Worm (Caenorhabditis elegans): Measurements from ENCODE around the gene F22F1.2.
"Not testable (repeated sequence)": the region's sequence is repeated elsewhere in the genome, so short reads cannot be mapped to it uniquely, and the experiment has no call there.

F22F1.2 gene

DNA sequence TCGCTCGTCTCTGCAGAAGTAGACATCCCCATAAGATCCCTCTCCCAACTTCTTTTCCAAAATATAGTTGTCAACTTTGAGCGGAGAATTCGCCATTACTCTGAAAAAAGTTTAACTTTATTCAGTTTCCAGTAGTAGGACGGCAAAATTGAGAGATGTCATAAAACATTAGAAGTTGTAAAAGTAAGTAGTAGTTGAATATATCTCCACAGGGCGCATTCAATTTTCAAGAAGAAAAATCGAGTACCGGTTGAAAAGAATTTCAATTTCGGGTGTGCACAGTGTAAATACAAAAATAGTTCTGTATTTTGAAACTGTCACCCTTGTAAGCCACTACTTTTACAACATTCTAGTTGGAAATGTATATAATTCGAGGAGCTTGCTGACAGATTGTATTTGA, at the start of gene F22F1.2:
F22F1.2 (minus strand) TSS at position 101 of the 400 bp plus-strand sequence.
- no peak for TF ChIP-seq unc-62 (GFP tag; optimal IDR thresholded peaks at IDR 0.05)

DNA sequence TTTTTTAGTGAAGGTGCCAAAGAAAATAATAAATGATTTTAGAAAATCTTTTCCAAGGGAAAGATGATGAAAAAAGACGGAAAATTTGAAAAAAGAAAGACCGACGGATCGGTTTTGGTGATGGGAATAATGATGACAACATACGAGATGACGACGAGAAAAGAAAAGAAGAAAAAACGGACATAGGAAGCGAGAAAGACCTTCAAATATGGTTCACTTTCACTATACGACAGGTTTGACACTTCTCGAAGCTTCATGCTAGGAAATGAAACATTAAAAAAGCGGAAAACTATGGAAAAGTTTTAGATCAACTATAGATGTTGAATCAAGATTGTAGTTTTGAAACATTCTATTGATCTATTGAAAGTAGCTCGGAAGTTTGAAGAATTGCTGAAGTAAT, 49.7 kb upstream of the F22F1.2 start:
- no peak for TF ChIP-seq unc-62 (GFP tag; optimal IDR thresholded peaks at IDR 0.05)

DNA sequence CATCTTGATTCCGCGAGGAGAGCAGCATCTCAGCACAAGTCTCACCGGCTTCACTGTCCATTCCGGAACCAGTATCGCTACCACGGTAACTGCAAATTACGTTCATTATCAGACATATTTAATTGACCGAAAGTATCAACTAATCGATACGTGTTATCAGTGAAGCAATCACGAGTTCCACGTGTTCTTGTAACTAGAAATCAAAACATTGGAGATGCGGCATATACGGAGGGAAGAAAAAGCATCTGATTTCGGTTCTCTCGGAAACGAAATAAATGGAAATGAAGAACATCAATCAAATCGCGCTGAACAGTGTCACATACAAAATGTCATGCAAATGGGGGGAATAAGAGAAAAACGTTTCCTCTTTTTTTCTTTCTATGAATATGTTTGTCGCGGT, 42.7 kb upstream of the F22F1.2 start:
- no peak for TF ChIP-seq unc-62 (GFP tag; optimal IDR thresholded peaks at IDR 0.05)

DNA sequence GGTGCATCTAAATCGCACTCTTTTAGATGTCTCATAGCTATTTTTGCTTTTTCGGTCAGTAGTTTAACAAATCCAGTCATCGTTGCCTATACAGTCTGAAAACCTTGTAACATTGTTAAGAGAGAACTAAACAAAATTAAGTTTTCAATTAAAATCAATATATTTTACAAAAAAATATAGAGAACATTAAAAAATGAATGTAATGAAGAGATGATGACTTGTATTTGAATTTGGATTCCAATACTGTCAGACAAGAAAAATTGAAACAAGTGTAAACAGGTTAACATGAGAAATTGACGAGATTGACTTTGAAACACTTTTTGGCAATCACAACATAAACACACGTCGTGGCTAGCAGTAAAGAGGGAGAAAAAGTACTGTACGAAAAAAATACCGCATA, 34.5 kb upstream of the F22F1.2 start, which contains the start of gene C17H11.5:
C17H11.5 (minus strand) TSS at position 101 of the 400 bp plus-strand sequence.
- TF ChIP-seq unc-62 (GFP tag; optimal IDR thresholded peaks at IDR 0.05): no peak

DNA sequence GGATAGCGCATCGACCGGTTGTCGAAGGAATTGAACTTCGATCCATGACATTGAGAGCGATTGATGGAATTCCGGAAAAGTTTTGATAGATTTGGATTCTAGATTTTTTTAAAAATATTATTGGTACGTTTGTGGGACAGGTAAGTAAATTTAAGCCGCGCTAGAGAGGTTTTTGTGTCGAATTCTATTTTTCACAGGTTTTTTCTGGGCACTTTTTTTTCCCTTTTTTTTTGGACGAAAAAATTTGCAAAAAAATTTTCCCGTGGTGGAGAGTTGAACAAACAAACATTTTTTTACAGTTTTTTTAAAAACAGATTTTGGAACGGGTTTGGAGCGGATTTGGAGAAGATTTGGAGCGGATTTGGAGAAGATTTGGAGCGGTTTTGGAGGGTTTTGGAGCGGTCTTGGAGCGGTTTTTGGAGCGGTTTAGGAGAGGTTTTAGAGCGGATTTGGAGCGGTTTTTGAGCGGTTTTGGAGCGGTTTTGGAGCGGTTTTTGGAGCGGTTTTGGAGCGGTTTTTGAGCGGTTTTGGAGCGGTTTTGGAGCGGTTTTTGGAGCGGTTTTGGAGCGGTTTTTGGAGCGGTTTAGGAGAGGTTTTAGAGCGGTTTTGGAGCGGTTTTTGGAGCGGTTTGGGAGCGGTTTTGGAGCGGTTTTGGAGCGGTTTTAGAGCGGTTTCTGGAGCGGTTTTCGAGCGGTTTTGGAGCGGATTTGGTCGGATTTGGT, 31.2 kb upstream of the F22F1.2 start, which contains the start of gene C17H11.4:
C17H11.4 (minus strand) TSS at position 51 of the 722 bp plus-strand sequence.
- TF ChIP-seq unc-62 (GFP tag; optimal IDR thresholded peaks at IDR 0.05): not testable (repeated sequence)

DNA sequence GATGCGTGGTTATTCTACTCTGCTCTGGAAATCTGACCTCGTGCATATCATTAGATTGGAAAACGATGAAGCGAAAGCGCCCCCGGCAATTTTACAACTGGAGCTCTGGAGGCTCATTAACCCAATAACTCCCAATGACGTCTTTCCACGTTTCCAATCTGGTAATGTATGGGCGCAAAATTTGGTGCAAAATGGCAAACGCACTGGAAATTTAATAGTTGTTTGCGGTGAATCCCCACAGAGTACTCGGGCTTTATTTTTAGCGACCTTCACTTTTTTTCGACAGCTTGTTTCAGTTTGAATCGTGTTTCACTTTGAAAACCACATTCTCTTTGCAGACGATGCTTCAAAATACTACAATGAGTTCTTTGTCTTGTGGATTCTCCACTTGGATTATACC, 23.1 kb upstream of the F22F1.2 start, which contains the start of gene C17H11.1:
C17H11.1 (plus strand) TSS at position 301 of the 400 bp plus-strand sequence.
- no peak for TF ChIP-seq unc-62 (GFP tag; optimal IDR thresholded peaks at IDR 0.05)

DNA sequence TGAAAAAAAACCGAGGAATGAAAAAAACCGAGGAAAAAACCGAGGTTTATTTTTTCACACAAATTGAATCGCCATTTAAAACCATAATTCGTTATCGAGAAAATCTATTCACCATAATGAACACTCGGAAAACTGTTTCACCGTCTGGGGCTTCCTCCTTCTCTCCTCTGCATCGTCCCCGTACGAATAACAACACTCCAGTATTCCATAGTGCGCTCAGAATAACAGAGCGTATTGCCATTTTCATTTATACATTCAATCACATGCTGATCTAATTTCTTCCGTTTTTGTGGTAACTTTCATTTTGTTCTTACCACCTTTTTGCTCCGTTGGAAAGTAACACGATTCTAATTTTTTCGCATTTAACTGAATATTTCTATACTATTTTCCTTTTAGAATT, 19.0 kb upstream of the F22F1.2 start, which contains the start of gene C17H11.2:
C17H11.2 (plus strand) TSS at position 397 of the 400 bp plus-strand sequence.
- no peak for TF ChIP-seq unc-62 (GFP tag; optimal IDR thresholded peaks at IDR 0.05)

DNA sequence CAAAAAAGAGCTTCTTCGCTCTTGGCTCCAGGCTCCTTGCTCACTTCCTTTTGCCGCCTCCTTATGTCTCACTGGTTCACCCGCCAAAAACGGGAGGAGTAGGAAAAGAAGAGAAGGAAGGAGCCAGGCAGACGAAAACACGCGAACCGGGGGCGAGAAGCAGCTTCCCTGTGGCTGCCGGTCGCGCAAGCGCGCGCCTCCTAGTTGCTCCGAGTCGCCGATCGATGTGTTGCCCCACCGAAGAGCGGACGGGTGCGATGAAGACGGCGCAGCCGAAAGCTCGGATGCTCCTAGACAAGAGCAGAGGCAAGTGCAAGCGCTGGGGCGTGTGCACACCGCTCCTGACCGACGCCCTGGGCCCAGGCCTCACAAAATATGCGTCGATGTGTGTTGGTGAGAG, 13.0 kb upstream of the F22F1.2 start:
- no peak for TF ChIP-seq unc-62 (GFP tag; optimal IDR thresholded peaks at IDR 0.05)

DNA sequence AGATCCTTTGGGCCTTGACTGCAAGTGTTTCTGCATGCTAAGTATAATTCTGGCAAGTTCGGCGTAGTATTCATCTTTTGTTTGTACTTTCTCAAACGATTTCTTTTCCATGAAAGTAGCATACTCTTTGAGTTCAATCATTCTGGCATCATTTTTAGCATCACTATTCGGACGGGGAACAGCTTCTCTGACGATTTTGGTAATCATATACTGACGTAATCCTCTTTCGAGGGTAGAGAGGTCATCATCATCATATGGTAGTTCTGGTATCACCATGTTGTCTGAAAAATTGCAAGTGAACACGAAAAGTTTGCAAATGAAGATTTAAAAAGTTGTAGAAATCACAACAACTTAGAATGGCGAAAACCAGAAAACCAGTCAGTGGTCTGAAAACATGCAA, 12.3 kb upstream of the F22F1.2 start, which contains the start of gene F22F1.3:
F22F1.3 (minus strand) TSS at position 281 of the 400 bp plus-strand sequence.
- no peak for TF ChIP-seq unc-62 (GFP tag; optimal IDR thresholded peaks at IDR 0.05)

DNA sequence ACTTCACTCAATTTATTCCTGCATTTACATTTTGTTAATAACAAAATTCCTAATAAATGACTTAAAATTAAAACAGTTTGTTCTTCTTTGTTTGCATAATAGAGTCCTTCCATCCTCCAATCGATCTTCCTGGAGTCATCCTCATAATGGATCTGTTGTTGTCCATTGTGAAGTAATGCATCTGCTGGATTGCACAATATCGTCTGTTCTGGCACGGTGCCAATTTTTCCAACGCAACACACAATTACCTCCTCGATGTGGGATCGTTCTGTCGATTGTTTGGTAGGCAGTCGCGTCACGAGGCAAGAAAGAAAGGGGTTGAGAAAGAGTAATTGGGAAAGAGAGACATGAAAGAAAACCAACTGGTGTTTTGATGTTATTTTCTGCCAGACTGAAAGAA, 9.5 kb upstream of the F22F1.2 start:
- TF ChIP-seq unc-62 (GFP tag; optimal IDR thresholded peaks at IDR 0.05): no peak

DNA sequence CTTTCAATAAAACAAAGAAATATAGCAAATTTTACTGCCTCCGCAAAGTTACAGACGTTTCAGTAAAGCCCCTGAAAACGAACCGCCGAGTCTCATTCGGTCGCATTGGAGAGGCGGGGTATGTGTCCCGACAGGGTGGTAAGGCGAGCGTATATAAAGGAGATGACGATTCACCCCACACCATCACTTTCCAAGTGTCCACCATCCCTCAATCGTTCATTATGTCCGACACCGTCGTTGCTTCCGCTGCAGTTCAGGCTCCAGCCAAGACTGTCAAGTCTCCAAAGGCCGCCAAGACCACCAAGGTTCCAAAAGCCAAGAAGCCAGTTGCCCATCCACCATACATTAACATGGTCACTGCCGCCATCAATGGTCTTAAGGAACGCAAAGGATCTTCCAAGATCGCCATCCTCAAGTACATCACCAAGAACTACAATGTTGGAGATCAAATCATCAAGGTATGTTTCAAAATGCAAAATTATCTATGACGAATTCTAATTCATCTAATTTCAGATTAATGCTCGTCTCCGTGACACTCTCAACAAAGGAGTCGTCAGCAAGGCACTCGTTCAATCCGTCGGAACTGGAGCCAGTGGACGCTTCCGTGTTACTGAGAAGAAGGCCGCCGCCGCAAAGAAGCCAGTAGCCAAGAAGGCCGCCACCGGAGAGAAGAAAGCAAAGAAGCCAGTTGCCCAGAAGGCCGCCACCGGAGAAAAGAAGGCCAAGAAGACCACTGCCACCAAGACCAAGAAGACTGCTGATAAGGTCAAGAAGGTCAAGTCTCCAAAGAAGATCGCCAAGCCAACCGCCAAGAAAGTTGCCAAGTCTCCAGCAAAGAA, 8.7 kb upstream of the F22F1.2 start, which contains the start of gene hil-3:
hil-3 (plus strand) TSS at position 195 of the 839 bp plus-strand sequence.
- TF ChIP-seq unc-62 (GFP tag; optimal IDR thresholded peaks at IDR 0.05): no peak

DNA sequence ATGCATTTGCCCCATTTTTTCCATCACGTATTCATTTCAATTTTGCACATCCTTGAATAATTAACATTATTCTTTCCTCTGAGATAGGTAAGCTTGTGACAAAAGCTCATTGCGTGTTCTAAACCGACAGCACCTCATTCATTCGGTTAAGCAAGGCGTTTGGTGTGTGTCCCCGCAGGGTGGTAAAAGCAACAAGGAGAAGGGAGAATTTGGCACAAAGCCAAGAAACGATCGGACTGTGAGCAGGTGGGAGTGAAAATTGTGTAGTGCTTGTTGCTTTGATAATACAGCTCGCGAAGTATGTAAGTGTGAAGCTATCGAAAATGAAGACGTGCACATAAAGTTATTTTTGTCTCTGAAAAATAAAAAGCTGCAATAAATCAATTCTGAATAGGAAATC, 6.6 kb upstream of the F22F1.2 start:
- TF ChIP-seq unc-62 (GFP tag; optimal IDR thresholded peaks at IDR 0.05): no peak

DNA sequence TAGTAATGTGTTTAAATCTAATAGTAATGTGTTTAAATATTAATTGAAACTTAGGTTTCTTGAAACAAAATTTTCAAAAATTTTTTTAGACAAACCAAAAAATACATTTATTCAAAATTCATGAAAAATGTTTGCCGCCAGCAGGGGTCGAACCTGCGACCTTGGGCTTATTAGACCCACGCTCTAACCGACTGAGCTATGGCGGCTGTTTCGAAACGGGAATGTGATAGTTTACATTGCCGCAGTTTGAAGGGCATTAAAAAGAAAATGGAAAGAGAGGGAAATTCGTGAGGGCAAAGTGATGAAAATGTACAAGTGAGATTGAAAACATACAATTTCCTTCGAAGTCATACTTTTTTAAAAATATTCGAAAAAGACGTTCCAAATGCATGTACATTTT, 6.0 kb upstream of the F22F1.2 start:
- no peak for TF ChIP-seq unc-62 (GFP tag; optimal IDR thresholded peaks at IDR 0.05)

DNA sequence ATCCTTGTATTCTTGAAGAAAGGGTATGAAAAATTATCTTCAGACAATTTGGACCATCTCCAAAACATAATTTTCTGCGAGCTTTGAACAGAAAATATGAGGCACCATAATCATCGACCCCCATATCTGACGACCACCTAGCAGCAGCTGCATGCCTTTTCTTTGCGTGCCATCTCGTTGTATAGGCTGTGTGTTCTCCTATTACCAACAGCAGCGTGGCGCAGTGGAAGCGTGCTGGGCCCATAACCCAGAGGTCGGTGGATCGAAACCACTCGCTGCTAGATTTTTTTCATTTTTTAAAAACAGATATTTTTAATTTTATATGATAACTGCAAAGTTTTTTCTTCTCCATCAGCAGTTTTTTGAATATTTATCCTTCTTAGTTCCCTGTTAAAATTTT, 5.4 kb upstream of the F22F1.2 start:
- TF ChIP-seq unc-62 (GFP tag; optimal IDR thresholded peaks at IDR 0.05): no peak

DNA sequence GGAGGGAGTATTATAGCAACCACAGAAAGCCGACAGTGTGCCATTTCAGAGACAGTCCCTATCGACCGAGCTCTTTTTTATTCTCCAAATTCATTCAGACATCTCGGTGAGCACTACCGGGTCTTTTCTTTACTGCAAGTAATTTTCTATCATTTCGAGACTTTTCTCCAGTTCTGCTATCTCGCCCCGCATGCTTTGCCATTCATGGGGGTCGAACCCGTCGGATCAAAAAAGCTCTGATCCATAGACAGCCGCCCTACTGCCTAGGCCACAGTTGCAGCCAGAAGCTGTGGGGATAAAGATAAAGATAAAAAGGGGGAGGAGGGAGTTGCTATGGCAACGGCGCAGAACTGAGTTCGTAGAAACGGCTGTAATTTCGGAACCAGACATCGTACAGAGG, 888 bp upstream of the F22F1.2 start:
- TF ChIP-seq unc-62 (GFP tag; optimal IDR thresholded peaks at IDR 0.05): no peak

DNA sequence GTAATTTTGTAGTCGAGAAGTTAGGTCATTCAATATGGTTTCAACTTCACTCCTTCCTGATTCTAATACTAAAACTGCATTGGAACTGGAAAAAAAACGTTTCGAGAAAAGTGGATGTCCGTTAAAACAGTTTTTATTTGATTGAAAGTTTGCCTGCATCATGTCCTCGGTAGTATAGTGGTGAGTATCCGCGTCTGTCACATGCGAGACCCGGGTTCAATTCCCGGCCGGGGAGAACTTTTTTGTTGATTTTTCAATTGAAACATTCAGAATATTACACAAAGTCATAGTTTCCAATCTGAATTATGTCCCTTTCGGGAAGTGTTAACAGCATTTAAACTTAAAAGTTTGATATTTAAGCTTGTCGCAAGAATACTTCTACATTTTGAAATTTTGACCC, 1.5 kb downstream of the F22F1.2 start:
- no peak for TF ChIP-seq unc-62 (GFP tag; optimal IDR thresholded peaks at IDR 0.05)
